Worm (Caenorhabditis elegans): ENCODE data around the gene B0222.5.

- TF ChIP-seq hnd-1 (tag; optimal IDR thresholded peaks at IDR 0.05) (no peak), ama-1 (optimal IDR thresholded peaks at IDR 0.05) (no peak), flt-1 (GFP tag; IDR thresholded peaks at IDR 0.05) (no peak), tra-4 (tag; optimal IDR thresholded peaks at IDR 0.05) (no peak), ets-7 (tag; optimal IDR thresholded peaks at IDR 0.05) (no peak), hmg-4 (GFP tag; optimal IDR thresholded peaks at IDR 0.05) (no peak), pes-1 (GFP tag; IDR thresholded peaks at IDR 0.05) (no peak), B0310.2 (tag; optimal IDR thresholded peaks at IDR 0.05) (no peak), aly-1 (tag; optimal IDR thresholded peaks at IDR 0.05) (no peak)
Measured at ce11 chrV:9111957-9112356, 42.7 kb downstream of the B0222.5 start.
